Fruit fly (Drosophila melanogaster): Measurements from ENCODE around the gene ko.

The ko gene

DNA sequence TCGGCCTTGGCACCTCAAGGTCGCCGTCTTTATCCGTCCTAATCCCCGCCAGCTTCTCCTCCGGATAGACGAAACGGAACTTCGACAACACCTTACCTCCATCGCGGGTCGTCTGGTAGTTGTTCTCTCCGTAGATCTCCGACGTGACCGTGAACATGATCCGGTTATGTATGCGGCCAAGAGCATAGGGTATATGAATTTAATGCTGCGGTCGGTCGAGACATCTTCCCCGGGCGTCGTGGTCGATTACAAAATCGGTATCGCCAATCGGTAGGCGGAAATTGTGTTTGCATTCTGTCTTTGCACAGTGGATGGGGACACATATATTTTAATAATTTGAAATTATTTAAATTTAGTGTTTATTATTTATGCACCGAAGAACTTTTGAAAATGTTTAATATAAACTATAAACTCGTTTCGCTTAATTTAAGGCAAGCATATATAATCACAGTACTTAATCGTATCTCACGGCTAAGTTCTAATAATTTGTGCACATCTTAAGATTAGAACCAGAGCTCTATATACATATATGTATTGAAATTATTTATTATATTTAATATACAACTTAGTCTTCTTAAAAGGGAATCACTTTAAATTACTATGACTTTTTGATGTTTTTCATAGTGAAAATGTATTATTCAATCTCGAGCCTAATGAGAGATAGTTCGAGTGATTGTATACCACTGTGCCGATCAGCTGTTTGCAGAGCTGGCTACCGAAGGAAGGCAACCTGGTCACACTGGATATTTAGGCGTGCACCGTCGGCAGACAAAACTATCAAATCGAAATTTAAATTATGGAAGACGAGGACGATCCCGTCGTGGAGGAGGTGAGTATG is 99.6 kb downstream of the ko start, which contains the start of the genes CG10584 and Polr3E (continued):
- TF ChIP-seq crc (GFP tag; optimal IDR thresholded peaks at IDR 0.05) (peak; percentile 49), CG7786 (GFP tag; optimal IDR thresholded peaks at IDR 0.05) (peak; percentile 18), shn (GFP tag; optimal IDR thresholded peaks at IDR 0.05) (peak; percentile 46), CG9797 (GFP tag; optimal IDR thresholded peaks at IDR 0.05) (peak; percentile 78), onecut (GFP tag; IDR thresholded peaks at IDR 0.05) (peak; percentile 68), Dip3 (GFP tag; optimal IDR thresholded peaks at IDR 0.05) (peak; percentile 18), Sox100B (GFP tag; optimal IDR thresholded peaks at IDR 0.05) (peak; percentile 97), CG1647 (GFP tag; optimal IDR thresholded peaks at IDR 0.05) (peak; percentile 17), wor (GFP tag; IDR thresholded peaks at IDR 0.05) (peak; percentile 55), CG3838 (GFP tag; optimal IDR thresholded peaks at IDR 0.05) (peak; percentile 59), br (optimal IDR thresholded peaks at IDR 0.05) (no peak), CG3995 (GFP tag; optimal IDR thresholded peaks at IDR 0.05) (peak; percentile 53), CG1832 (GFP tag; optimal IDR thresholded peaks at IDR 0.05) (no peak), dm (GFP tag; optimal IDR thresholded peaks at IDR 0.05) (peak; percentile 68), corto (GFP tag; optimal IDR thresholded peaks at IDR 0.05) (peak; percentile 72), odd (GFP tag; optimal IDR thresholded peaks at IDR 0.05) (peak; percentile 98), Antp (GFP tag; optimal IDR thresholded peaks at IDR 0.05) (peak; percentile 57), insv (GFP tag; optimal IDR thresholded peaks at IDR 0.05) (peak in 1 of 2 experiments; percentile 79), CG10979 (tag; optimal IDR thresholded peaks at IDR 0.05) (peak; percentile 94), slbo (GFP tag; IDR thresholded peaks at IDR 0.05) (peak; percentile 83), pita (GFP tag; optimal IDR thresholded peaks at IDR 0.05) (no peak), CG7372 (GFP tag; IDR thresholded peaks at IDR 0.05) (no peak; the same call in none of the 2 replicates), bcd (GFP tag; optimal IDR thresholded peaks at IDR 0.05) (peak; percentile 94), CG2678 (tag; optimal IDR thresholded peaks at IDR 0.05) (peak; percentile 97), CG10366 (GFP tag; IDR thresholded peaks at IDR 0.05) (peak; percentile 65), emc (GFP tag; optimal IDR thresholded peaks at IDR 0.05) (no peak), CG3407 (GFP tag; optimal IDR thresholded peaks at IDR 0.05) (peak; percentile 90), tna (GFP tag; IDR thresholded peaks at IDR 0.05; ENCODE audit: partially characterized antibody) (no peak; the same call in 1 of the 2 replicates), jigr1 (GFP tag; IDR thresholded peaks at IDR 0.05) (peak; percentile 62; the same call in 2 of the 3 replicates), peb (GFP tag; IDR thresholded peaks at IDR 0.05) (peak; percentile 56; the same call in 1 of the 2 replicates), Dref (GFP tag; IDR thresholded peaks at IDR 0.05) (peak; percentile 61), CG30020 (tag; optimal IDR thresholded peaks at IDR 0.05) (peak; percentile 86), Six4 (GFP tag; optimal IDR thresholded peaks at IDR 0.05) (peak; percentile 93), Atf-2 (GFP tag; optimal IDR thresholded peaks at IDR 0.05) (peak; percentile 51), CG3281 (GFP tag; optimal IDR thresholded peaks at IDR 0.05) (peak; percentile 96), CG7928 (GFP tag; optimal IDR thresholded peaks at IDR 0.05) (peak; percentile 64), CG13424 (tag; optimal IDR thresholded peaks at IDR 0.05) (peak; percentile 97), PHDP (tag; optimal IDR thresholded peaks at IDR 0.05) (peak; percentile 94), CG4404 (GFP tag; IDR thresholded peaks at IDR 0.05) (peak; percentile 78), unc-4 (GFP tag; IDR thresholded peaks at IDR 0.05; ENCODE audit: partially characterized antibody) (peak; percentile 17; the same call in 1 of the 2 replicates), CG1024 (GFP tag; IDR thresholded peaks at IDR 0.05) (no peak), Sry-β (GFP tag; optimal IDR thresholded peaks at IDR 0.05) (peak; percentile 55), CG18476 (GFP tag; optimal IDR thresholded peaks at IDR 0.05) (peak; percentile 77), ro (GFP tag; IDR thresholded peaks at IDR 0.05) (peak; percentile 69; the same call in 1 of the 2 replicates), sens (GFP tag) (peak; percentile 81), CG15011 (GFP tag; optimal IDR thresholded peaks at IDR 0.05) (peak; percentile 79), hbn (GFP tag; IDR thresholded peaks at IDR 0.05; ENCODE audit: partially characterized antibody) (peak; percentile 24; the same call in 1 of the 2 replicates), CG18599 (GFP tag; optimal IDR thresholded peaks at IDR 0.05) (peak; percentile 94), repo (GFP tag; optimal IDR thresholded peaks at IDR 0.05) (no peak)
